Worm (Caenorhabditis elegans) whole organism, young adult: ENCODE measurements around the gene ZK287.7.

Experiments
- D2030.7 ChIP-seq: fragments of 200-800 bp; sonication (Bioruptor generic); IDR thresholded peaks from 2 replicates; pipeline ENCODE4 v1.3.6; 2022; ENCODE audit warnings: missing genetic modification reagents, missing genetic modification characterization, missing compliant biosample characterization
- F23B12.7 ChIP-seq: sonication (generic microtip); optimal IDR thresholded peaks from 2 replicates; lab custom pipeline; 2017; ENCODE audit warnings: missing genetic modification characterization, mild to moderate bottlenecking, missing compliant biosample characterization, antibody characterized with exemption, moderate library complexity; ENCODE audit not compliant: insufficient read depth
- K12H6.12 ChIP-seq: fragments of 200-800 bp; sonication (Bioruptor generic); optimal IDR thresholded peaks from 2 replicates; lab custom pipeline; 2018; ENCODE audit warnings: mild to moderate bottlenecking, missing genetic modification characterization, missing compliant biosample characterization
- Y67H2A.10 ChIP-seq: fragments of 200-800 bp; sonication (Bioruptor generic); conservative IDR thresholded peaks from 2 replicates; pipeline ENCODE4 v1.3.6; 2022; ENCODE audit warnings: missing genetic modification reagents, missing genetic modification characterization, missing compliant biosample characterization
- aptf-2 ChIP-seq: fragments of 200-800 bp; sonication (Bioruptor generic); conservative IDR thresholded peaks from 2 replicates; pipeline ENCODE4 v1.3.6; 2022; ENCODE audit warnings: missing genetic modification reagents, missing genetic modification characterization, missing compliant biosample characterization
- attf-5 ChIP-seq: fragments of 200-800 bp; sonication (Bioruptor generic); optimal IDR thresholded peaks from 2 replicates; lab custom pipeline; 2018; ENCODE audit warnings: mild to moderate bottlenecking, missing genetic modification characterization, missing compliant biosample characterization
- bed-1 ChIP-seq: fragments of 200-800 bp; sonication (Bioruptor generic); IDR thresholded peaks from 2 replicates; pipeline ENCODE4 v1.3.6; 2022; ENCODE audit warnings: missing genetic modification reagents, missing genetic modification characterization, missing compliant biosample characterization
- ceh-27 ChIP-seq: fragments of 200-800 bp; sonication (Bioruptor generic); optimal IDR thresholded peaks from 2 replicates; lab custom pipeline; 2018; ENCODE audit warnings: mild to moderate bottlenecking, missing genetic modification characterization, moderate library complexity, missing compliant biosample characterization
- ceh-40 ChIP-seq: fragments of 200-800 bp; sonication (Bioruptor generic); IDR thresholded peaks from 2 replicates; pipeline ENCODE4 v1.3.6; 2022; ENCODE audit warnings: missing genetic modification characterization, missing compliant biosample characterization
- ceh-91 ChIP-seq: fragments of 200-800 bp; sonication (Bioruptor generic); IDR thresholded peaks from 2 replicates; pipeline ENCODE4 v1.3.6; 2022; ENCODE audit warnings: missing genetic modification reagents, missing genetic modification characterization, missing compliant biosample characterization
- dox-1 ChIP-seq: fragments of 200-800 bp; sonication (Bioruptor generic); IDR thresholded peaks from 2 replicates; pipeline ENCODE4 v1.3.6; 2022; ENCODE audit warnings: missing genetic modification reagents, missing genetic modification characterization, missing compliant biosample characterization
- dpl-1 ChIP-seq: fragments of 150-350 bp; optimal IDR thresholded peaks from 2 replicates; lab custom pipeline; 2014; ENCODE audit warnings: missing biosample characterization, missing genetic modification reagents, missing genetic modification characterization
- egrh-3 ChIP-seq: fragments of 200-800 bp; sonication (Bioruptor generic); IDR thresholded peaks from 2 replicates; pipeline ENCODE4 v1.3.6; 2022; ENCODE audit warnings: missing genetic modification reagents, missing genetic modification characterization, missing compliant biosample characterization
- ets-4 ChIP-seq: fragments of 200-800 bp; sonication (Bioruptor generic); optimal IDR thresholded peaks from 2 replicates; lab custom pipeline; 2018; ENCODE audit warnings: mild to moderate bottlenecking, missing genetic modification characterization, missing compliant biosample characterization
- fkh-3 ChIP-seq: sonication (generic microtip); optimal IDR thresholded peaks from 2 replicates; lab custom pipeline; 2016; ENCODE audit warnings: mild to moderate bottlenecking, missing genetic modification characterization, missing compliant biosample characterization
- lin-40 ChIP-seq: sonication (generic microtip); optimal IDR thresholded peaks from 2 replicates; lab custom pipeline; 2016; ENCODE audit warnings: missing genetic modification characterization, mild to moderate bottlenecking, missing compliant biosample characterization, missing genotype, missing genetic modification reagents
- lin-54 ChIP-seq: fragments of 200-800 bp; sonication (Bioruptor generic); optimal IDR thresholded peaks from 2 replicates; lab custom pipeline; 2018; ENCODE audit warnings: mild to moderate bottlenecking, missing genetic modification characterization, missing compliant biosample characterization
- madf-10 ChIP-seq: sonication (generic microtip); optimal IDR thresholded peaks from 2 replicates; lab custom pipeline; 2016; ENCODE audit warnings: mild to moderate bottlenecking, missing genetic modification characterization, missing compliant biosample characterization
- madf-8 ChIP-seq: fragments of 200-800 bp; sonication (Bioruptor generic); conservative IDR thresholded peaks from 2 replicates; pipeline ENCODE4 v1.3.6; 2022; ENCODE audit warnings: missing genetic modification reagents, missing genetic modification characterization, missing compliant biosample characterization
- mcd-1 ChIP-seq: fragments of 200-800 bp; sonication (Bioruptor generic); IDR thresholded peaks from 2 replicates; pipeline ENCODE4 v1.3.6; 2022; ENCODE audit warnings: missing genetic modification reagents, missing genetic modification characterization, missing compliant biosample characterization
- mel-28 ChIP-seq: sonication (generic microtip); optimal IDR thresholded peaks from 2 replicates; lab custom pipeline; 2016; ENCODE audit warnings: borderline replicate concordance, mild to moderate bottlenecking, missing genetic modification characterization, missing compliant biosample characterization
- nhr-80 ChIP-seq: sonication (generic microtip); optimal IDR thresholded peaks from 2 replicates; lab custom pipeline; 2016; ENCODE audit warnings: missing genetic modification characterization, missing compliant biosample characterization
- nhr-90 ChIP-seq: sonication (generic microtip); optimal IDR thresholded peaks from 2 replicates; lab custom pipeline; 2016; ENCODE audit warnings: missing genotype, mild to moderate bottlenecking, missing genetic modification characterization, missing compliant biosample characterization
- pbrm-1 ChIP-seq: fragments of 200-800 bp; sonication (Bioruptor generic); IDR thresholded peaks from 2 replicates; pipeline ENCODE4 v1.3.6; 2022; ENCODE audit warnings: missing genetic modification reagents, missing genetic modification characterization, missing compliant biosample characterization
- pha-4 ChIP-seq: fragments of 150-350 bp; sonication (generic microtip); optimal IDR thresholded peaks from 2 replicates; lab custom pipeline; 2014; ENCODE audit warnings: missing biosample characterization, missing genetic modification reagents, missing genetic modification characterization
- rcor-1 ChIP-seq: fragments of 200-800 bp; sonication (Bioruptor generic); IDR thresholded peaks from 2 replicates; pipeline ENCODE4 v1.3.6; 2022; ENCODE audit warnings: missing genetic modification reagents, missing genetic modification characterization, missing compliant biosample characterization
- repo-1 ChIP-seq: sonication (generic microtip); optimal IDR thresholded peaks from 2 replicates; lab custom pipeline; 2017; ENCODE audit warnings: mild to moderate bottlenecking, missing genetic modification characterization, missing compliant biosample characterization
- sdz-38 ChIP-seq: sonication (generic microtip); optimal IDR thresholded peaks from 2 replicates; lab custom pipeline; 2016; ENCODE audit warnings: missing genotype, missing genetic modification characterization, missing compliant biosample characterization
- sea-2 ChIP-seq: fragments of 200-800 bp; sonication (Bioruptor generic); IDR thresholded peaks from 2 replicates; pipeline ENCODE4 v1.3.6; 2022; ENCODE audit warnings: missing genetic modification characterization, missing compliant biosample characterization
- snpc-4 ChIP-seq, 5 experiments: fragments of 150-350 bp in 1 of 5; sonication (generic microtip) in 4 of 5; optimal IDR thresholded peaks; 2 replicates each; lab custom pipeline; 2014 to 2018; ENCODE audit warnings: missing genetic modification characterization in 5 of 5, missing biosample characterization in 3 of 5, antibody characterized with exemption in 2 of 5, mild to moderate bottlenecking in 2 of 5, missing compliant biosample characterization in 2 of 5, missing genotype in 2 of 5, moderate library complexity in 2 of 5, missing genetic modification reagents in 1 of 5
- somi-1 ChIP-seq: fragments of 200-800 bp; sonication (Bioruptor generic); optimal IDR thresholded peaks from 2 replicates; lab custom pipeline; 2018; ENCODE audit warnings: mild to moderate bottlenecking, missing genetic modification characterization, missing compliant biosample characterization
- zfh-2 ChIP-seq: fragments of 200-800 bp; sonication (Bioruptor generic); conservative IDR thresholded peaks from 2 replicates; pipeline ENCODE4 v1.3.6; 2022; ENCODE audit warnings: missing genetic modification reagents, missing genetic modification characterization, missing compliant biosample characterization
- zim-3 ChIP-seq: sonication (generic microtip); optimal IDR thresholded peaks from 2 replicates; lab custom pipeline; 2017; ENCODE audit warnings: mild to moderate bottlenecking, missing genetic modification characterization, moderate library complexity, missing compliant biosample characterization
- ztf-18 ChIP-seq: sonication (generic microtip); optimal IDR thresholded peaks from 2 replicates; lab custom pipeline; 2016; ENCODE audit warnings: missing genotype, mild to moderate bottlenecking, missing genetic modification characterization, missing compliant biosample characterization
- ztf-26 ChIP-seq: sonication (generic microtip); optimal IDR thresholded peaks from 2 replicates; lab custom pipeline; 2017; ENCODE audit warnings: missing genetic modification characterization, missing compliant biosample characterization
- ztf-28 ChIP-seq: fragments of 200-800 bp; sonication (Bioruptor generic); IDR thresholded peaks from 2 replicates; pipeline ENCODE4 v1.3.6; 2022; ENCODE audit warnings: missing genetic modification reagents, missing genetic modification characterization, missing compliant biosample characterization

ZK287.7 gene

ce11 chrV:9692109-9692581 is 717 bp upstream of the ZK287.7 start, which contains the start of gene ztf-9:
TSS of gene ztf-9 (minus strand) at chrV:9692159.
- TF ChIP-seq rcor-1 (GFP tag; lab: Robert Waterston, UW) (no peak), ceh-27 (GFP tag; lab: Kevin White, UChicago) (peak; percentile 5), repo-1 (peak; percentile 23), K12H6.12 (tag; lab: Kevin White, UChicago) (peak; percentile 26), sdz-38 (tag; lab: Kevin White, UChicago) (no peak), lin-54 (GFP tag; lab: Kevin White, UChicago) (peak; percentile 23), somi-1 (peak; percentile 34), nhr-80 (peak; percentile 30), bed-1 (GFP tag; lab: Robert Waterston, UW) (no peak), ztf-28 (GFP tag; lab: Robert Waterston, UW) (no peak), snpc-4 (GFP tag; optimal IDR thresholded peaks at IDR 0.05; lab: Kevin White, UChicago) (no peak), snpc-4 (tag; optimal IDR thresholded peaks at IDR 0.05; lab: Kevin White, UChicago) (peak in 1 of 4 experiments; percentile 1), madf-8 (GFP tag; lab: Robert Waterston, UW) (no peak), pbrm-1 (no peak), ztf-18 (tag; lab: Kevin White, UChicago) (no peak), F23B12.7 (tag; lab: Kevin White, UChicago) (peak; percentile 17), dox-1 (GFP tag; lab: Robert Waterston, UW) (0 out of 2 replicates have a peak, but pooled peaks have one; percentile 69), attf-5 (peak; percentile 33), ztf-26 (tag; lab: Kevin White, UChicago) (no peak), madf-10 (tag; lab: Kevin White, UChicago) (peak; percentile 11), ceh-91 (GFP tag; lab: Robert Waterston, UW) (no peak), sea-2 (GFP tag; lab: Robert Waterston, UW) (no peak), egrh-3 (GFP tag; lab: Robert Waterston, UW) (peak; percentile 69), lin-40 (tag; lab: Kevin White, UChicago) (peak; percentile 42), mcd-1 (GFP tag; lab: Robert Waterston, UW) (peak; percentile 35; the same call in 1 of the 2 replicates)

DNA sequence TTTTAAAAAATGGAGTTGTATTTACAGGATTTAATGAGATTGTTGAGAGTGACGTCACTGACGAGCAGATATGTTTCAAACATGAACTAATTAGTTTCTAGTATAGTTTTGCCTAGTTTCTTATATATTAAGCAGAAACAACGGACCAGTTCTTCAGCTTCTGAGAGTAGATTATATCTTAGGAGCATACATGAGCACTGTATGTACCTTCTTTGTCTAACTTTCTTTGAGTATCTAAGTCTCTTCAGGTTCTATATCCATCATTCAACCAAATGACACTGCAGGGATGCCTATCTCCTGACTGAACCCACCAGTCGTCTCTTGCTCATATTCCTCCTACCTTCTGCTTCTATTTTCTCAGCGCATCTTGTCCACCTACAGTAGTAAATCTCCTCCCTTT is 3.9 kb downstream of the ZK287.7 start, which contains the start of gene her-1:
TSS of gene her-1 (plus strand) at position 301 of the 400 bp plus-strand sequence.
- TF ChIP-seq fkh-3 (tag; lab: Kevin White, UChicago) (no peak), mel-28 (no peak), zfh-2 (GFP tag; lab: Robert Waterston, UW) (no peak), pha-4 (tag; lab: Kevin White, UChicago) (no peak), Y67H2A.10 (GFP tag; lab: Robert Waterston, UW) (no peak), dpl-1 (GFP tag; lab: Kevin White, UChicago) (no peak), ztf-18 (tag; lab: Kevin White, UChicago) (no peak), ets-4 (no peak), aptf-2 (GFP tag; lab: Robert Waterston, UW) (no peak)

ce11 chrV:9699216-9699615 is 6.4 kb downstream of the ZK287.7 start:
- TF ChIP-seq nhr-90 (no peak), ceh-40 (no peak), D2030.7 (GFP tag; lab: Robert Waterston, UW) (no peak), zim-3 (no peak)
